Fruit fly (Drosophila melanogaster) whole organism, embryonic: Measurements from ENCODE around the gene p38b.

ENCODE experiments used
- Aef1 ChIP-seq: fragments of 200-800 bp; sonication (Bioruptor generic); IDR thresholded peaks from 3 replicates; pipeline ENCODE4 v1.3.6; 2022; ENCODE audit warnings: missing biosample characterization, missing genetic modification characterization
- Bgb ChIP-seq: fragments of 200-800 bp; sonication (Bioruptor generic); IDR thresholded peaks from 2 replicates; pipeline ENCODE4 v1.3.6; 2022; ENCODE audit warnings: missing biosample characterization, missing genetic modification characterization; ENCODE audit not compliant: partially characterized antibody
- Blimp-1 ChIP-seq: fragments of 200-800 bp; sonication (Bioruptor generic); optimal IDR thresholded peaks from 3 replicates; lab custom pipeline; 2018; ENCODE audit warnings: missing biosample characterization, missing genetic modification characterization, mild to moderate bottlenecking, moderate library complexity, missing genetic modification reagents
- CG10267 ChIP-seq: fragments of 200-800 bp; sonication (Bioruptor generic); optimal IDR thresholded peaks from 2 replicates; lab custom pipeline; 2018; ENCODE audit warnings: missing biosample characterization, mild to moderate bottlenecking, missing genetic modification characterization, moderate library complexity
- CG11398 ChIP-seq: fragments of 200-800 bp; sonication (Bioruptor generic); optimal IDR thresholded peaks from 2 replicates; lab custom pipeline; 2016; ENCODE audit warnings: missing biosample characterization, missing genetic modification characterization
- CG11695 ChIP-seq: fragments of 200-800 bp; sonication (Bioruptor generic); IDR thresholded peaks from 3 replicates; pipeline ENCODE4 v1.3.6; 2022; ENCODE audit warnings: missing biosample characterization, missing genetic modification characterization
- CG12155 ChIP-seq: fragments of 200-800 bp; sonication (Bioruptor generic); optimal IDR thresholded peaks from 3 replicates; lab custom pipeline; 2016; ENCODE audit warnings: missing biosample characterization, missing genetic modification characterization
- CG13287 ChIP-seq: fragments of 200-800 bp; sonication (Bioruptor generic); IDR thresholded peaks from 2 replicates; pipeline ENCODE4 v1.3.6; 2022; ENCODE audit warnings: missing biosample characterization, missing genetic modification characterization; ENCODE audit not compliant: partially characterized antibody
- CG13424 ChIP-seq: fragments of 200-800 bp; sonication (Bioruptor generic); optimal IDR thresholded peaks from 2 replicates; lab custom pipeline; 2019; ENCODE audit warnings: missing biosample characterization, mild to moderate bottlenecking, missing genetic modification characterization, moderate library complexity
- CG13775 ChIP-seq: fragments of 200-800 bp; sonication (Bioruptor generic); optimal IDR thresholded peaks from 3 replicates; lab custom pipeline; 2017; ENCODE audit warnings: missing biosample characterization, mild to moderate bottlenecking, missing genetic modification characterization
- CG15011 ChIP-seq: fragments of 200-800 bp; sonication (Bioruptor generic); optimal IDR thresholded peaks from 3 replicates; lab custom pipeline; 2018; ENCODE audit warnings: missing biosample characterization, mild to moderate bottlenecking, missing genetic modification characterization
- CG17361 ChIP-seq: fragments of 200-800 bp; sonication (Bioruptor generic); IDR thresholded peaks from 3 replicates; pipeline ENCODE4 v1.3.6; 2022; ENCODE audit warnings: missing biosample characterization, missing genetic modification characterization
- CG1792 ChIP-seq: fragments of 200-800 bp; sonication (Bioruptor generic); optimal IDR thresholded peaks from 2 replicates; lab custom pipeline; 2016; ENCODE audit warnings: missing biosample characterization, missing genetic modification characterization
- CG2712 ChIP-seq: fragments of 200-800 bp; optimal IDR thresholded peaks from 3 replicates; lab custom pipeline; 2019; ENCODE audit warnings: missing biosample characterization, mild to moderate bottlenecking, missing genetic modification characterization, moderate library complexity
- CG30403 ChIP-seq: fragments of 200-800 bp; sonication (Bioruptor generic); optimal IDR thresholded peaks from 3 replicates; lab custom pipeline; 2016; ENCODE audit warnings: missing biosample characterization, missing genetic modification characterization
- CG3065 ChIP-seq: fragments of 200-800 bp; sonication (Bioruptor generic); optimal IDR thresholded peaks from 2 replicates; lab custom pipeline; 2016; ENCODE audit warnings: missing biosample characterization, missing genetic modification characterization
- CG3838 ChIP-seq: fragments of 200-800 bp; sonication (Bioruptor generic); optimal IDR thresholded peaks from 3 replicates; lab custom pipeline; 2016; ENCODE audit warnings: missing biosample characterization, missing genetic modification characterization
- CG43689 ChIP-seq: fragments of 200-800 bp; sonication (Bioruptor generic); IDR thresholded peaks from 2 replicates; pipeline ENCODE4 v1.3.6; 2022; ENCODE audit warnings: missing biosample characterization, missing genetic modification characterization
- CG7839 ChIP-seq: fragments of 200-800 bp; sonication (Bioruptor generic); optimal IDR thresholded peaks from 3 replicates; lab custom pipeline; 2018; ENCODE audit warnings: missing biosample characterization, mild to moderate bottlenecking, missing genetic modification characterization, moderate library complexity
- CG8765 ChIP-seq: fragments of 200-800 bp; sonication (Bioruptor generic); IDR thresholded peaks from 2 replicates; pipeline ENCODE4 v1.3.6; 2022; ENCODE audit warnings: missing biosample characterization, missing genetic modification characterization
- CG8924 ChIP-seq: fragments of 200-800 bp; optimal IDR thresholded peaks from 3 replicates; lab custom pipeline; 2019; ENCODE audit warnings: missing biosample characterization, mild to moderate bottlenecking, missing genetic modification characterization, moderate library complexity
- CG9727 ChIP-seq: fragments of 200-800 bp; sonication (Bioruptor generic); optimal IDR thresholded peaks from 3 replicates; lab custom pipeline; 2017; ENCODE audit warnings: missing biosample characterization, mild to moderate bottlenecking, missing genetic modification characterization
- CG9932 ChIP-seq: fragments of 200-800 bp; sonication (Bioruptor generic); IDR thresholded peaks from 2 replicates; pipeline ENCODE4 v1.3.6; 2022; ENCODE audit warnings: missing biosample characterization, missing genetic modification characterization
- Dbx ChIP-seq: fragments of 200-800 bp; sonication (Bioruptor generic); IDR thresholded peaks from 3 replicates; pipeline ENCODE4 v1.3.6; 2022; ENCODE audit warnings: missing biosample characterization, missing genetic modification characterization
- Dref ChIP-seq: fragments of 200-800 bp; sonication (Bioruptor generic); IDR thresholded peaks from 2 replicates; pipeline ENCODE4 v1.3.6; 2022; ENCODE audit warnings: missing biosample characterization, missing genetic modification characterization
- Ets65A ChIP-seq: fragments of 200-800 bp; sonication (Bioruptor generic); peaks from one replicate; lab custom pipeline; 2016; ENCODE audit warnings: missing biosample characterization, missing genetic modification characterization
- Hand ChIP-seq: fragments of 200-800 bp; sonication (Bioruptor generic); optimal IDR thresholded peaks from 2 replicates; lab custom pipeline; 2017; ENCODE audit warnings: mild to moderate bottlenecking, missing biosample characterization, missing genetic modification reagents, missing genetic modification characterization
- MBD-R2 ChIP-seq: fragments of 200-800 bp; sonication (Bioruptor generic); IDR thresholded peaks from 2 replicates; pipeline ENCODE4 v1.3.6; 2022; ENCODE audit warnings: missing biosample characterization, missing genetic modification characterization
- Nf-YC ChIP-seq: fragments of 200-800 bp; optimal IDR thresholded peaks from 3 replicates; lab custom pipeline; 2019; ENCODE audit warnings: missing biosample characterization, mild to moderate bottlenecking, missing genetic modification characterization, moderate library complexity
- Optix ChIP-seq: fragments of 200-800 bp; sonication (Bioruptor generic); IDR thresholded peaks from 3 replicates; pipeline ENCODE4 v1.3.6; 2022; ENCODE audit warnings: missing biosample characterization, missing genetic modification characterization
- Scr ChIP-seq: fragments of 200-800 bp; sonication (Bioruptor generic); IDR thresholded peaks from 2 replicates; pipeline ENCODE4 v1.3.6; 2022; ENCODE audit warnings: missing biosample characterization, missing genetic modification characterization; ENCODE audit not compliant: partially characterized antibody
- Sry-δ ChIP-seq: fragments of 200-800 bp; sonication (Bioruptor generic); optimal IDR thresholded peaks from 2 replicates; lab custom pipeline; 2016; ENCODE audit warnings: missing biosample characterization, missing genetic modification characterization
- Xbp1 ChIP-seq: fragments of 200-800 bp; sonication (Bioruptor generic); optimal IDR thresholded peaks from 3 replicates; lab custom pipeline; 2016; ENCODE audit warnings: missing biosample characterization, mild to moderate bottlenecking, missing genetic modification characterization
- al ChIP-seq: fragments of 200-800 bp; sonication (Bioruptor generic); IDR thresholded peaks from 2 replicates; pipeline ENCODE4 v1.3.6; 2022; ENCODE audit warnings: missing biosample characterization, missing genetic modification characterization
- aop ChIP-seq: fragments of 200-800 bp; sonication (Bioruptor generic); IDR thresholded peaks from 2 replicates; pipeline ENCODE4 v1.3.6; 2022; ENCODE audit warnings: missing biosample characterization, missing genetic modification characterization
- ara ChIP-seq: fragments of 200-800 bp; sonication (Bioruptor generic); IDR thresholded peaks from 2 replicates; pipeline ENCODE4 v1.3.6; 2022; ENCODE audit warnings: missing biosample characterization, missing genetic modification characterization
- btn ChIP-seq: fragments of 200-800 bp; sonication (Bioruptor generic); optimal IDR thresholded peaks from 2 replicates; lab custom pipeline; 2016; ENCODE audit warnings: missing biosample characterization, missing genetic modification characterization
- danr ChIP-seq: fragments of 200-800 bp; sonication (Bioruptor generic); IDR thresholded peaks from 2 replicates; pipeline ENCODE4 v1.3.6; 2022; ENCODE audit warnings: missing biosample characterization, missing genetic modification characterization
- exex ChIP-seq: fragments of 200-800 bp; sonication (Bioruptor generic); optimal IDR thresholded peaks from 4 replicates; lab custom pipeline; 2018; ENCODE audit warnings: missing biosample characterization, mild to moderate bottlenecking, missing genetic modification characterization, moderate library complexity
- gro ChIP-seq: fragments of 200-800 bp; sonication (Bioruptor generic); optimal IDR thresholded peaks from 2 replicates; lab custom pipeline; 2016; ENCODE audit warnings: missing biosample characterization, missing genetic modification characterization
- gsb-n ChIP-seq: fragments of 200-800 bp; sonication (Bioruptor generic); optimal IDR thresholded peaks from 3 replicates; lab custom pipeline; 2018; ENCODE audit warnings: missing biosample characterization, mild to moderate bottlenecking, missing genetic modification characterization
- inv ChIP-seq: fragments of 200-800 bp; sonication (Bioruptor generic); IDR thresholded peaks from 2 replicates; pipeline ENCODE4 v1.3.6; 2022; ENCODE audit warnings: missing biosample characterization, missing genetic modification characterization; ENCODE audit not compliant: partially characterized antibody
- jigr1 ChIP-seq: fragments of 200-800 bp; sonication (Bioruptor generic); IDR thresholded peaks from 3 replicates; pipeline ENCODE4 v1.3.6; 2022; ENCODE audit warnings: missing biosample characterization, missing genetic modification characterization
- lilli ChIP-seq: fragments of 200-800 bp; sonication (Bioruptor generic); optimal IDR thresholded peaks from 3 replicates; lab custom pipeline; 2016; ENCODE audit warnings: missing biosample characterization, missing genetic modification characterization
- odd ChIP-seq: fragments of 200-800 bp; sonication (Bioruptor generic); optimal IDR thresholded peaks from 2 replicates; lab custom pipeline; 2017; ENCODE audit warnings: missing biosample characterization, mild to moderate bottlenecking, missing genetic modification characterization
- p53 ChIP-seq: fragments of 200-800 bp; sonication (Bioruptor generic); optimal IDR thresholded peaks from 2 replicates; lab custom pipeline; 2016; ENCODE audit warnings: missing biosample characterization, missing genetic modification characterization
- sd ChIP-seq: fragments of 200-800 bp; sonication (Bioruptor generic); optimal IDR thresholded peaks from 3 replicates; lab custom pipeline; 2018; ENCODE audit warnings: missing biosample characterization, mild to moderate bottlenecking, missing genetic modification characterization, moderate library complexity
- shn ChIP-seq: fragments of 200-800 bp; sonication (Bioruptor generic); optimal IDR thresholded peaks from 3 replicates; lab custom pipeline; 2016; ENCODE audit warnings: missing biosample characterization, missing genetic modification characterization
- vvl ChIP-seq: fragments of 200-800 bp; sonication (Bioruptor generic); IDR thresholded peaks from 2 replicates; pipeline ENCODE4 v1.3.6; 2022; ENCODE audit warnings: missing biosample characterization, missing genetic modification characterization
- zf30C ChIP-seq: fragments of 200-800 bp; sonication (Bioruptor generic); optimal IDR thresholded peaks from 3 replicates; lab custom pipeline; 2018; ENCODE audit warnings: missing biosample characterization, mild to moderate bottlenecking, missing genetic modification characterization

Gene p38b

DNA sequence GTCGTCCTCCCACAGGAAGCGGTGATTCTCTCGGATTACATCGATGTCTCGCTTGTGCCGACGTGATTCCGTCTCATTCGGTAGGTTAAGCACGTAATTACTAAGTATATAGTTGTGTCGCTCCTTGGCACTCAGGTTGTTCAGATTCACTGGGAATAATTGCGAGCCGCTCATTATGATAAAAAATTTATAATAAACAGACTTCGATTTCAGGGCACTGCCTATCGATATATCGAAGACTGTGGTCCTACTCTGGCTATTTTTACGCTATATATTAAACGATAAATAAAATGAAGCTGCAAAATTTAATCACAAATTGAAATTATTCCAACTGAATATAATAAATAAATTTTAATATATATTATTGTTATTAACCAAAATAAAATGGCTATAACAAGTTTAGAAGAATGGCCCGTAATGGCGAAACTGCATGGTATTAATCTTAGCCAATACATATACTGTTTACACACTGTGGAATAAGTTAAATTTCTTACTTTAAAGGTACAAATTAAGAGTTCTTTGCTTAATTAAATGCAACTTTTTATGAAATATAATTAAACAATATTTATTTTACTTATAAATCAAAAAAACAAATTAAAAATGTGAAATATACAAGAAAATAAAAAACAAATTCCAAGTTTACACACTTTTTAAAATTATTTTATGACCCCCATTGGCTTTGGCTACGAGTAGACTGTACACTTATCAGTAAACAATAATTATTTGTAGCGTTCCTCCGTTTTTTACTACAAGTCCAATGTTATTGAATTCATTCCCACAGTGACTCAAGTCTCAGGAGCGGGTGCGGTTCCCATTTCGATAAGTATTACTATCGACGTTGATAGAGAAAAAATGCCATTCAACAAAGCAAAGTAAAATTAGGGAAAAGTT lies 3.0 kb downstream of the p38b start, which contains the start of gene Eato (continued):
- TF ChIP-seq CG13287 (peak; percentile 72), aop (GFP tag; lab: Robert Waterston, UW) (no peak), CG1792 (GFP tag; lab: Kevin White, UChicago) (no peak), CG11398 (GFP tag; lab: Kevin White, UChicago) (no peak), Hand (GFP tag; lab: Kevin White, UChicago) (no peak), CG3838 (no peak), Dref (GFP tag; lab: Robert Waterston, UW) (peak; percentile 77), lilli (peak; percentile 42), MBD-R2 (GFP tag; lab: Robert Waterston, UW) (peak; percentile 71), Xbp1 (GFP tag; lab: Kevin White, UChicago) (peak; percentile 22), btn (GFP tag; lab: Kevin White, UChicago) (no peak), Sry-δ (GFP tag; lab: Kevin White, UChicago) (peak; percentile 47), Aef1 (GFP tag; lab: Robert Waterston, UW) (no peak), CG10267 (tag; lab: Kevin White, UChicago) (peak; percentile 9), Scr (GFP tag; lab: Robert Waterston, UW) (peak; percentile 54), CG43689 (no peak), CG3065 (GFP tag; lab: Kevin White, UChicago) (no peak), CG8924 (tag; lab: Kevin White, UChicago) (peak; percentile 3), sd (peak; percentile 23), vvl (GFP tag; lab: Robert Waterston, UW) (peak; percentile 45), CG13424 (tag; lab: Kevin White, UChicago) (peak; percentile 16), Optix (no peak), CG12155 (no peak), odd (GFP tag; lab: Kevin White, UChicago) (no peak), zf30C (GFP tag; lab: Kevin White, UChicago) (no peak), Nf-YC (tag; lab: Kevin White, UChicago) (peak; percentile 36), ara (GFP tag; lab: Robert Waterston, UW) (no peak), CG15011 (no peak), CG9727 (GFP tag; lab: Kevin White, UChicago) (peak; percentile 37), Dbx (no peak), shn (GFP tag; lab: Kevin White, UChicago) (peak; percentile 23), jigr1 (no peak), CG2712 (peak; percentile 27), inv (GFP tag; lab: Robert Waterston, UW) (peak; percentile 11), gro (GFP tag; lab: Kevin White, UChicago) (no peak), danr (GFP tag; lab: Robert Waterston, UW) (no peak), Blimp-1 (GFP tag; lab: Kevin White, UChicago) (no peak), p53 (no peak), CG9932 (GFP tag; lab: Robert Waterston, UW) (peak; percentile 57; the same call in 1 of the 2 replicates), al (GFP tag; lab: Robert Waterston, UW) (0 out of 2 replicates have a peak, but pooled peaks have one; percentile 31), CG13775 (GFP tag; lab: Kevin White, UChicago) (peak; percentile 58), CG30403 (GFP tag; lab: Kevin White, UChicago) (peak; percentile 7), Ets65A (GFP tag; lab: Kevin White, UChicago) (no peak), gsb-n (tag; lab: Kevin White, UChicago) (no peak), CG8765 (GFP tag; lab: Robert Waterston, UW) (no peak), Bgb (peak; percentile 50), exex (no peak), CG17361 (0 out of 3 replicates have a peak, but pooled peaks have one; percentile 55), CG7839 (no peak), CG11695 (GFP tag; lab: Robert Waterston, UW) (no peak)
